Worm (Caenorhabditis elegans): ENCODE data around the gene R01H2.7.

DNA sequence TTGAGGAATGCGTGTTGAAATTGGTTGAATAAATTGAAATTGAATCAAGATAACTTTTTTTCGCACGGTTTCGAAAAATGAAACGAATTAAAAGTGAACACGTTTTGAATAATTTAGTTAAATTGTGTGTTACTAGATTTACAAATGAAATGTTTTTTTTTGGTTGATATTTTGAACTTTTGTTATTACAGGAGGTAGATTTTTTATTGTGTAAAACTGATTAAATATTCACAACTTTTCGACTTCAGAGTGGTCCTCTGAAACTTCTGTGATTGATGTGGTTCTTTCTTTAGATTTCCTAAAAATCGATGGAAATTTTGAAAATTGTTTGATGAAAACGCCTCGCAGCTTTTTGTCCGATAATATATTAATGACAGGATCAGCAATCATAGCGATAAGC lies 30.8 kb upstream of the R01H2.7 start, which contains the start of gene ZK418.13:
- TF ChIP-seq ama-1 (optimal IDR thresholded peaks at IDR 0.05) = no peak
- no peak for TF ChIP-seq lin-15B (tag; optimal IDR thresholded peaks at IDR 0.05)
- TF ChIP-seq fkh-4 (tag; optimal IDR thresholded peaks at IDR 0.05; ENCODE audit: borderline replicate concordance) = no peak
- TF ChIP-seq dpl-1 (GFP tag; optimal IDR thresholded peaks at IDR 0.05) = no peak
- no peak for TF ChIP-seq nhr-11 (tag; optimal IDR thresholded peaks at IDR 0.05)
- TF ChIP-seq ztf-11 (tag; optimal IDR thresholded peaks at IDR 0.05) = no peak
- no peak for TF ChIP-seq ceh-82 (tag; optimal IDR thresholded peaks at IDR 0.05)
- no peak for TF ChIP-seq swsn-7 (tag; optimal IDR thresholded peaks at IDR 0.05)

All from whole organism, L1 larva.